Worm (Caenorhabditis elegans) whole organism, L1 larva: ENCODE measurements around the gene F28F5.4.
A peak's percentile ranks its signal among the peaks of the same experiment; 100 is the strongest.

Source experiments
- C16A3.4 ChIP-seq: fragments of 150-350 bp; optimal IDR thresholded peaks from 2 replicates; lab custom pipeline; 2014; ENCODE audit warnings: missing biosample characterization, missing genetic modification characterization
- alr-1 ChIP-seq: fragments of 200-800 bp; sonication (Bioruptor generic); optimal IDR thresholded peaks from 2 replicates; lab custom pipeline; 2018; ENCODE audit warnings: borderline replicate concordance, mild to moderate bottlenecking, missing genetic modification characterization, missing compliant biosample characterization
- ama-1 ChIP-seq: fragments of 150-350 bp; optimal IDR thresholded peaks from 2 replicates; lab custom pipeline; 2014
- blmp-1 ChIP-seq: fragments of 150-350 bp; optimal IDR thresholded peaks from 2 replicates; lab custom pipeline; 2014; ENCODE audit warnings: missing biosample characterization, missing genetic modification characterization
- ceh-82 ChIP-seq, 3 experiments: fragments of 150-350 bp in 1 of 3; sonication (generic microtip) in 2 of 3; optimal IDR thresholded peaks; 2 replicates each; lab custom pipeline; 2014 to 2017; ENCODE audit warnings: missing biosample characterization in 3 of 3, missing genetic modification characterization in 3 of 3
- ceh-90 ChIP-seq: sonication (generic microtip); optimal IDR thresholded peaks from 2 replicates; lab custom pipeline; 2016; ENCODE audit warnings: missing genetic modification characterization, missing compliant biosample characterization
- dpl-1 ChIP-seq, 3 experiments: fragments of 150-350 bp in 2 of 3; sonication (generic microtip) in 1 of 3; optimal IDR thresholded peaks; 2 replicates each; lab custom pipeline; 2014 to 2017; ENCODE audit warnings: missing biosample characterization in 3 of 3, missing genetic modification characterization in 3 of 3, missing genetic modification reagents in 3 of 3
- dsc-1 ChIP-seq: sonication (generic microtip); optimal IDR thresholded peaks from 2 replicates; lab custom pipeline; 2016; ENCODE audit warnings: mild to moderate bottlenecking, missing genetic modification characterization, missing compliant biosample characterization
- efl-1 ChIP-seq, 4 experiments: fragments of 150-350 bp; optimal IDR thresholded peaks in 3 of 4; peaks in 1 of 4; 1 replicate in 1 of 4; 2 replicates in 3 of 4; lab custom pipeline; 2014; ENCODE audit warnings: missing biosample characterization in 2 of 4, missing genetic modification characterization in 2 of 4, missing genetic modification reagents in 2 of 4
- elt-2 ChIP-seq: sonication (generic microtip); optimal IDR thresholded peaks from 2 replicates; lab custom pipeline; 2016; ENCODE audit warnings: missing genetic modification characterization, mild to moderate bottlenecking, inconsistent platforms, missing compliant biosample characterization, missing genetic modification reagents
- elt-3 ChIP-seq, 6 experiments: fragments of 150-350 bp in 1 of 6; sonication (generic microtip); optimal IDR thresholded peaks; 2 replicates each; lab custom pipeline; 2017 to 2018; ENCODE audit warnings: missing biosample characterization in 6 of 6, missing genetic modification characterization in 6 of 6, inconsistent platforms in 1 of 6
- fkh-10 ChIP-seq: sonication (generic microtip); optimal IDR thresholded peaks from 2 replicates; lab custom pipeline; 2017; ENCODE audit warnings: missing biosample characterization, missing genetic modification reagents, missing genetic modification characterization
- fkh-4 ChIP-seq: sonication (generic microtip); optimal IDR thresholded peaks from 2 replicates; lab custom pipeline; 2016; ENCODE audit warnings: missing compliant biosample characterization, missing genetic modification characterization, borderline replicate concordance
- hlh-4 ChIP-seq: sonication (generic microtip); optimal IDR thresholded peaks from 2 replicates; lab custom pipeline; 2016; ENCODE audit warnings: mild to moderate bottlenecking, missing genetic modification characterization, missing compliant biosample characterization
- lin-14 ChIP-seq: fragments of 200-800 bp; sonication (Bioruptor generic); optimal IDR thresholded peaks from 2 replicates; lab custom pipeline; 2018; ENCODE audit warnings: mild to moderate bottlenecking, missing genetic modification characterization, moderate library complexity, missing compliant biosample characterization
- lin-35 ChIP-seq, 2 experiments: fragments of 150-350 bp; optimal IDR thresholded peaks; 2 replicates each; lab custom pipeline; 2014; ENCODE audit warnings: missing biosample characterization in 2 of 2, missing genetic modification characterization in 2 of 2, missing genetic modification reagents in 2 of 2
- lin-39 ChIP-seq: fragments of 150-350 bp; optimal IDR thresholded peaks from 2 replicates; lab custom pipeline; 2014; ENCODE audit warnings: missing biosample characterization, missing genetic modification reagents, missing genetic modification characterization
- lir-3 ChIP-seq: sonication (generic microtip); optimal IDR thresholded peaks from 2 replicates; lab custom pipeline; 2016; ENCODE audit warnings: mild to moderate bottlenecking, missing genetic modification characterization, moderate library complexity, missing compliant biosample characterization; ENCODE audit not compliant: poor library complexity
- lsy-2 ChIP-seq, 2 experiments: fragments of 150-350 bp; optimal IDR thresholded peaks; 2 replicates each; lab custom pipeline; 2014; ENCODE audit warnings: missing biosample characterization in 2 of 2, missing genetic modification characterization in 2 of 2
- mab-9 ChIP-seq: fragments of 200-800 bp; sonication (Bioruptor generic); IDR thresholded peaks from 2 replicates; pipeline ENCODE4 v1.3.6; 2022; ENCODE audit warnings: missing genetic modification reagents, missing genetic modification characterization, missing compliant biosample characterization
- mdl-1 ChIP-seq, 2 experiments: fragments of 150-350 bp; optimal IDR thresholded peaks; 2 replicates each; lab custom pipeline; 2014 to 2017; ENCODE audit warnings: missing biosample characterization in 2 of 2, missing genetic modification characterization in 2 of 2, inconsistent platforms in 1 of 2
- mef-2 ChIP-seq: fragments of 150-350 bp; optimal IDR thresholded peaks from 2 replicates; lab custom pipeline; 2014; ENCODE audit warnings: missing biosample characterization, missing genetic modification characterization
- mep-1 ChIP-seq: fragments of 150-350 bp; optimal IDR thresholded peaks from 2 replicates; lab custom pipeline; 2014; ENCODE audit warnings: missing biosample characterization, missing genetic modification characterization
- nhr-11 ChIP-seq: fragments of 150-350 bp; optimal IDR thresholded peaks from 2 replicates; lab custom pipeline; 2014; ENCODE audit warnings: missing biosample characterization, missing genetic modification characterization
- nhr-19 ChIP-seq: fragments of 200-800 bp; sonication (Bioruptor generic); conservative IDR thresholded peaks from 2 replicates; pipeline ENCODE4 v1.3.6; 2022; ENCODE audit warnings: missing genetic modification characterization, missing compliant biosample characterization
- nhr-20 ChIP-seq: sonication (generic microtip); optimal IDR thresholded peaks from 2 replicates; lab custom pipeline; 2016; ENCODE audit warnings: mild to moderate bottlenecking, missing genetic modification characterization, missing compliant biosample characterization
- nhr-47 ChIP-seq: sonication (generic microtip); optimal IDR thresholded peaks from 2 replicates; lab custom pipeline; 2016; ENCODE audit warnings: mild to moderate bottlenecking, missing genetic modification characterization, moderate library complexity, missing compliant biosample characterization
- nhr-71 ChIP-seq: sonication (generic microtip); optimal IDR thresholded peaks from 2 replicates; lab custom pipeline; 2016; ENCODE audit warnings: mild to moderate bottlenecking, missing genetic modification characterization, moderate library complexity, missing compliant biosample characterization
- nhr-76 ChIP-seq: sonication (generic microtip); optimal IDR thresholded peaks from 2 replicates; lab custom pipeline; 2017; ENCODE audit warnings: missing biosample characterization, missing genetic modification characterization
- nhr-85 ChIP-seq: sonication (generic microtip); peaks from one replicate; lab custom pipeline; 2016; ENCODE audit warnings: missing genetic modification characterization, inconsistent platforms, missing compliant biosample characterization
- nhr-90 ChIP-seq: sonication (generic microtip); optimal IDR thresholded peaks from 2 replicates; lab custom pipeline; 2016; ENCODE audit warnings: mild to moderate bottlenecking, missing genetic modification characterization, missing compliant biosample characterization; ENCODE audit not compliant: poor library complexity
- pag-3 ChIP-seq: sonication (generic microtip); optimal IDR thresholded peaks from 2 replicates; lab custom pipeline; 2017; ENCODE audit warnings: missing genetic modification characterization, mild to moderate bottlenecking, missing compliant biosample characterization, antibody characterized with exemption, borderline replicate concordance; ENCODE audit not compliant: insufficient read depth
- rnt-1 ChIP-seq: sonication (generic microtip); optimal IDR thresholded peaks from 2 replicates; lab custom pipeline; 2016; ENCODE audit warnings: mild to moderate bottlenecking, missing genetic modification characterization, moderate library complexity, missing compliant biosample characterization
- skn-1 ChIP-seq: fragments of 150-350 bp; optimal IDR thresholded peaks from 2 replicates; lab custom pipeline; 2014; ENCODE audit warnings: missing biosample characterization, missing genetic modification characterization
- snu-23 ChIP-seq: sonication (generic microtip); optimal IDR thresholded peaks from 2 replicates; lab custom pipeline; 2016; ENCODE audit warnings: missing genetic modification characterization, missing compliant biosample characterization
- sox-4 ChIP-seq: sonication (generic microtip); optimal IDR thresholded peaks from 2 replicates; lab custom pipeline; 2016; ENCODE audit warnings: missing genetic modification characterization, missing compliant biosample characterization
- sup-37 ChIP-seq: fragments of 200-800 bp; sonication (Bioruptor generic); optimal IDR thresholded peaks from 2 replicates; lab custom pipeline; 2018; ENCODE audit warnings: mild to moderate bottlenecking, missing genetic modification characterization, missing compliant biosample characterization
- tbx-2 ChIP-seq: sonication (generic microtip); optimal IDR thresholded peaks from 2 replicates; lab custom pipeline; 2016; ENCODE audit warnings: missing genetic modification characterization, missing compliant biosample characterization
- unc-130 ChIP-seq: fragments of 150-350 bp; optimal IDR thresholded peaks from 2 replicates; lab custom pipeline; 2017; ENCODE audit warnings: missing biosample characterization, missing genetic modification characterization, inconsistent platforms
- unc-62 ChIP-seq: fragments of 150-350 bp; optimal IDR thresholded peaks from 2 replicates; lab custom pipeline; 2014; ENCODE audit warnings: missing biosample characterization, missing genetic modification reagents, missing genetic modification characterization
- unc-98 ChIP-seq: fragments of 200-800 bp; sonication (Bioruptor generic); IDR thresholded peaks from 2 replicates; pipeline ENCODE4 v1.3.6; 2022; ENCODE audit warnings: missing genetic modification characterization, missing compliant biosample characterization
- xbp-1 ChIP-seq: sonication (generic microtip); optimal IDR thresholded peaks from 2 replicates; lab custom pipeline; 2016; ENCODE audit warnings: missing genetic modification characterization, missing compliant biosample characterization
- zip-4 ChIP-seq: fragments of 200-800 bp; sonication (Bioruptor generic); optimal IDR thresholded peaks from 2 replicates; lab custom pipeline; 2018; ENCODE audit warnings: mild to moderate bottlenecking, missing genetic modification characterization, moderate library complexity, missing compliant biosample characterization
- ztf-11 ChIP-seq, 2 experiments: sonication (generic microtip); optimal IDR thresholded peaks; 2 replicates each; lab custom pipeline; 2016 to 2017; ENCODE audit warnings: missing genetic modification characterization in 2 of 2, missing biosample characterization in 1 of 2, missing compliant biosample characterization in 1 of 2

F28F5.4 gene

DNA sequence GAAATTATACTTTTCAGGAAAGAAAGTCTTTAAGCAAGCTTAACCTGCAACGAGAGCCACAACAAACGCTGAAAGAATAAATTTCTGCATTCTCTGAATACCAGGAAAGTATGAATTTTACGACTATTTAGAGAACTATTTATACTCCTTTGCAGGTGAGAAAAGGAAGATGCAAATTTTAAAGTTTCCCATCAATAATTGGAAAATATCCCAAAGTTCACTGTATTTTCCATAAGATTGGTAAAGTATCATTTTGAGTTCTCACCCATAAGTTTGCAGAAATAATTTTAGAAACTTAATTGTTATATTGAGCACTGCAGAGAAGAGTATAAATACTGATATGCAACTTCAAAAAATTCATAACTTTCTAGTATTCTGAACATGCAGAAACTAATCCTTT lies 42.6 kb upstream of the F28F5.4 start, which contains the start of gene clec-158:
Gene clec-158 (minus strand): TSS at position 101 of the 400 bp plus-strand sequence.
- no peak for TF ChIP-seq unc-98 (GFP tag; lab: Robert Waterston, UW)
- no peak for TF ChIP-seq alr-1 (tag; lab: Kevin White, UChicago)
- TF ChIP-seq hlh-4 (tag; lab: Kevin White, UChicago) = no peak
- TF ChIP-seq zip-4 (GFP tag; lab: Kevin White, UChicago) = no peak
- no peak for TF ChIP-seq efl-1 (optimal IDR thresholded peaks at IDR 0.05; lab: Kevin White, UChicago)
- no peak for TF ChIP-seq efl-1 (GFP tag; optimal IDR thresholded peaks at IDR 0.05 in 1 of 2; lab: Kevin White, UChicago)
- no peak for TF ChIP-seq ceh-82 (tag; optimal IDR thresholded peaks at IDR 0.05; lab: Kevin White, UChicago)
- TF ChIP-seq unc-130 (tag; lab: Kevin White, UChicago) = no peak
- TF ChIP-seq unc-62 (GFP tag; lab: Kevin White, UChicago) = no peak
- TF ChIP-seq lir-3 (tag; lab: Kevin White, UChicago) = no peak
- TF ChIP-seq nhr-20 (tag; lab: Kevin White, UChicago) = no peak
- no peak for TF ChIP-seq sox-4 (tag; lab: Kevin White, UChicago)
- TF ChIP-seq nhr-11 (tag; lab: Kevin White, UChicago) = no peak
- TF ChIP-seq dsc-1 (tag; lab: Kevin White, UChicago) = no peak
- no peak for TF ChIP-seq dpl-1 (GFP tag; optimal IDR thresholded peaks at IDR 0.05; lab: Kevin White, UChicago)
- TF ChIP-seq sup-37 (GFP tag; lab: Kevin White, UChicago) = no peak
- no peak for TF ChIP-seq nhr-19 (GFP tag; lab: Robert Waterston, UW)
- no peak for TF ChIP-seq skn-1

DNA sequence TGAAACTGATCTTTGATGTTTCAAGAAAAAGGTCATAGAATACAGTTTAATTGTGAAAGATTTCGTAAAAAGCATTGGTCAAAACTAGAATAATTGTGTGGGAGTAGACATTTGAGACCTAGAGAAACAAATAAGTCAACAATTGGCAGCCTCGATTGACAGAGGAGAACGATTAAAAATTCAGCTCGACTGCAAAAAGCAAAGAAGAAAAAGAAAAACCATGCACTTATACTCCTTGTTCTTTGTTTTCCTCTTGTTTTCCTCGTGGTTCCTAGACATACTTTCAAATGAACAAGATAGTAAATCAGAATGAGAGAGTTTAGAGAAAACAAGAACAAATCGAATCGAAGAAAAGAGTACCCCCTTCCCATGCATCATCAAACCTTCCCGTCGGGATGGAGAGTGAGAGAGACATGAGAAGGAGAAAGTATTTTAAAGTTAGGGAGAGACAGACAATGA lies 40.6 kb upstream of the F28F5.4 start:
- TF ChIP-seq nhr-47 (peak; percentile 5), nhr-19 (GFP tag; lab: Robert Waterston, UW) (peak; percentile 42), lin-14 (GFP tag; lab: Kevin White, UChicago) (peak; percentile 83), tbx-2 (tag; lab: Kevin White, UChicago) (peak; percentile 40), ceh-82 (tag; optimal IDR thresholded peaks at IDR 0.05; lab: Kevin White, UChicago) (peak in 1 of 3 experiments; percentile 9), nhr-76 (tag; lab: Kevin White, UChicago) (no peak), blmp-1 (tag; lab: Kevin White, UChicago) (peak; percentile 92), ztf-11 (tag; optimal IDR thresholded peaks at IDR 0.05; lab: Kevin White, UChicago) (no peak), efl-1 (optimal IDR thresholded peaks at IDR 0.05; lab: Kevin White, UChicago) (peak; percentile 22 to 49), efl-1 (GFP tag; optimal IDR thresholded peaks at IDR 0.05 in 1 of 2; lab: Kevin White, UChicago) (peak in 1 of 2 experiments; percentile 22), lin-39 (tag; lab: Kevin White, UChicago) (no peak), dsc-1 (tag; lab: Kevin White, UChicago) (no peak), fkh-4 (no peak), lsy-2 (tag; optimal IDR thresholded peaks at IDR 0.05; lab: Kevin White, UChicago) (peak; percentile 33 to 72), mab-9 (GFP tag; lab: Robert Waterston, UW) (no peak), lin-35 (GFP tag; optimal IDR thresholded peaks at IDR 0.05; lab: Kevin White, UChicago) (peak; percentile 33 to 70), nhr-20 (tag; lab: Kevin White, UChicago) (peak; percentile 69), mdl-1 (tag; optimal IDR thresholded peaks at IDR 0.05; lab: Kevin White, UChicago) (peak in 1 of 2 experiments; percentile 56), ama-1 (lab: Kevin White, UChicago) (no peak), elt-2 (tag; lab: Kevin White, UChicago) (peak; percentile 67), rnt-1 (peak; percentile 39), unc-130 (tag; lab: Kevin White, UChicago) (peak; percentile 37), nhr-85 (tag; lab: Kevin White, UChicago) (peak; percentile 80), pag-3 (tag; lab: Kevin White, UChicago) (no peak), mep-1 (tag; lab: Kevin White, UChicago) (peak; percentile 76), xbp-1 (tag; lab: Kevin White, UChicago) (peak; percentile 29), lir-3 (tag; lab: Kevin White, UChicago) (peak; percentile 11), nhr-71 (tag; lab: Kevin White, UChicago) (peak; percentile 70), snu-23 (GFP tag; lab: Kevin White, UChicago) (peak; percentile 78), fkh-10 (GFP tag; lab: Kevin White, UChicago) (no peak), mef-2 (no peak), elt-3 (tag; optimal IDR thresholded peaks at IDR 0.05; lab: Kevin White, UChicago) (peak in 2 of 6 experiments; percentile 1 to 51), dpl-1 (GFP tag; optimal IDR thresholded peaks at IDR 0.05; lab: Kevin White, UChicago) (peak; percentile 36 to 45 (median 40)), ceh-90 (tag; lab: Kevin White, UChicago) (no peak), nhr-90 (tag; lab: Kevin White, UChicago) (peak; percentile 34), C16A3.4 (tag; lab: Kevin White, UChicago) (peak; percentile 42)
